Fruit fly (Drosophila melanogaster): ENCODE data around the gene COX7AL2.

dm6 chr2L:2202853-2203717 lies 5.4 kb upstream of the COX7AL2 start:
- TF ChIP-seq Pif1A (GFP tag; optimal IDR thresholded peaks at IDR 0.05) = peak; percentile 30
- peak; percentile 100 for TF ChIP-seq EcR (GFP tag; optimal IDR thresholded peaks at IDR 0.05)
- peak; percentile 64 for TF ChIP-seq CG14655 (GFP tag; optimal IDR thresholded peaks at IDR 0.05)
- TF ChIP-seq CG32121 (GFP tag; IDR thresholded peaks at IDR 0.05) = peak; percentile 86
- TF ChIP-seq CG15710 (tag; optimal IDR thresholded peaks at IDR 0.05) = no peak
- peak; percentile 29; the same call in 1 of the 2 replicates for TF ChIP-seq CG12605 (GFP tag; IDR thresholded peaks at IDR 0.05)

Data from whole organism, pupa.